Fruit fly (Drosophila melanogaster): ENCODE measurements around the gene Rbf.
A peak's percentile ranks its signal among the peaks of the same experiment; 100 is the strongest.

Gene Rbf

DNA sequence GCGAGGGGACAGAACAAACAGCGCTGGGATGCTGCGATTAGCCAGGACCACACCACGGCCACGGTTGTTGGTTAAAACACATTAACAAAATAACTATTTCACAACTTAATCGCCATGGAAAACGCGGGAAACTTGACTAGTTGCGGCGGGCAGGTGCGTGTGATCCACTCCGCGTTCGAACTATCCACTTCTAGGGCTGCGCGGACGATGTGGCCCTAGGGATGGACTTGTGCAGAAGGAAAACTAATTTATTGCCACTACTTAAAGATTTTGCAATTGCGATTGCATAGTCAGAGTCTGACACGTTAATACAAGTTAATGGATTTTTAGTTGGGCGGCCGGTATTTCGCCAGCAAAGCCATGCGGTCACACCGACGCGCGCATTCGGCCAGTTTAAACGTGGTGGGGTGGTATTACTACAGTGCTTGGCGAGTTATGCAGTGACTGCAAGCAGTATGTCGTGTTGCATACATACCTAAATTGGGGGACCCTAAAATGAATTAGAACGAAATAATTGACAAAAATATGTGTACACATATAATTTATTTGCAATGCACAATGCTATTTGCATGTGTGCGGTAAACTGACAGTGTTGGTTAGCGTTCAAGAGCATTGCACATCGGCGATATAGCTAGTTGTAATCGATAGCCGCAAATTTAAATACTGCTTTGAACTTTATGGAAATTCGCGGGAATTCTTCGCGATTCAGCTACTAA lies at the start of gene Rbf:
Gene Rbf (minus strand): TSS at position 323 of the 716 bp plus-strand sequence.
- no peak for TF ChIP-seq dmrt93B (GFP tag; optimal IDR thresholded peaks at IDR 0.05)
- TF ChIP-seq N (GFP tag; optimal IDR thresholded peaks at IDR 0.05), result no peak
- no peak for TF ChIP-seq tai (GFP tag; optimal IDR thresholded peaks at IDR 0.05)
- TF ChIP-seq Hr78 (GFP tag; optimal IDR thresholded peaks at IDR 0.05), result no peak
- peak; percentile 3 for TF ChIP-seq Myc (optimal IDR thresholded peaks at IDR 0.05)
- no peak for TF ChIP-seq Rel (GFP tag; optimal IDR thresholded peaks at IDR 0.05)
- TF ChIP-seq Rel (tag; optimal IDR thresholded peaks at IDR 0.05), result peak; percentile 16
- TF ChIP-seq Dfd (GFP tag; optimal IDR thresholded peaks at IDR 0.05), result no peak
- no peak for TF ChIP-seq sv (GFP tag; optimal IDR thresholded peaks at IDR 0.05)
- TF ChIP-seq h (GFP tag; optimal IDR thresholded peaks at IDR 0.05), result peak; percentile 17
- TF ChIP-seq lola (GFP tag; optimal IDR thresholded peaks at IDR 0.05), result no peak
- no peak for TF ChIP-seq ey (GFP tag; optimal IDR thresholded peaks at IDR 0.05)
- no peak for TF ChIP-seq Hnf4 (GFP tag; optimal IDR thresholded peaks at IDR 0.05)
- peak in 1 of 2 experiments; percentile 24 for TF ChIP-seq foxo (GFP tag; optimal IDR thresholded peaks at IDR 0.05)

- no peak for TF ChIP-seq OdsH (GFP tag; optimal IDR thresholded peaks at IDR 0.05)
- no peak for TF ChIP-seq ey (GFP tag; optimal IDR thresholded peaks at IDR 0.05)
- TF ChIP-seq Myc (optimal IDR thresholded peaks at IDR 0.05), result no peak
- no peak for TF ChIP-seq fru (GFP tag; optimal IDR thresholded peaks at IDR 0.05)
- no peak for TF ChIP-seq sage (GFP tag; optimal IDR thresholded peaks at IDR 0.05)
Observed at dm6 chrX:847057-847456, 45.8 kb upstream of the Rbf start, which contains the start of gene CG3713. Gene CG3713, minus strand, starts transcription at chrX:847157.

DNA sequence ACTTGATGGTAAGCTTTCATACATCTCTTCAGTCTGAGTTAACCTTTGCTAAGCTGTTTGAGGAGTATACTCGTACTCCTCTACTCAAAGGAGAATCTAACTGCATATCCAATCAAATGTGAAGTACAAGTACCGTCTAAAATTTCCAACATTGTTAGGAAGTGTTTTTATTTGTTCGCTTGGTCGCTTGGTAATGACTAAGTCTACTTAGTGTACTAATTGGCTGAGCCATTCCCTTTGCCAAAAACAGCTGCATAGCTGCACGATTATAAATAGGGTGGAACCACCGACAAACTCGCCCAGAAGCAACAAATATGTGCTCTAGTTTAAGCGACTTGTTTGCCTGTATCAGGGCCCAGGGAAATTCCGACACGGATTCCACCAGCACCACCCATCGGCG lies 43.2 kb upstream of the Rbf start, which contains the start of gene CG14635:
Gene CG14635 (plus strand): TSS at position 301 of the 400 bp plus-strand sequence.
- no peak for TF ChIP-seq CG32264 (GFP tag; optimal IDR thresholded peaks at IDR 0.05)
- no peak for TF ChIP-seq dmrt93B (GFP tag; optimal IDR thresholded peaks at IDR 0.05)
- TF ChIP-seq GATAd (GFP tag; optimal IDR thresholded peaks at IDR 0.05), result no peak
- no peak for TF ChIP-seq Mio (GFP tag; optimal IDR thresholded peaks at IDR 0.05)
- TF ChIP-seq Hr83 (GFP tag; optimal IDR thresholded peaks at IDR 0.05; ENCODE audit: poor library complexity, severe bottlenecking), result no peak
- no peak for TF ChIP-seq h (GFP tag; optimal IDR thresholded peaks at IDR 0.05)
- TF ChIP-seq brk (GFP tag; optimal IDR thresholded peaks at IDR 0.05), result no peak
- TF ChIP-seq lola (GFP tag; optimal IDR thresholded peaks at IDR 0.05), result no peak
- TF ChIP-seq dsf (GFP tag; optimal IDR thresholded peaks at IDR 0.05; ENCODE audit: borderline replicate concordance), result no peak
- no peak for TF ChIP-seq br (GFP tag; optimal IDR thresholded peaks at IDR 0.05)
- TF ChIP-seq Dfd (GFP tag; optimal IDR thresholded peaks at IDR 0.05), result no peak
- no peak for TF ChIP-seq Vsx2 (GFP tag; optimal IDR thresholded peaks at IDR 0.05; ENCODE audit: partially characterized antibody)
- no peak for TF ChIP-seq Dif (GFP tag; optimal IDR thresholded peaks at IDR 0.05; ENCODE audit: partially characterized antibody)
- TF ChIP-seq Hr78 (GFP tag; optimal IDR thresholded peaks at IDR 0.05), result no peak

- no peak for TF ChIP-seq Rel (GFP tag; optimal IDR thresholded peaks at IDR 0.05)
- TF ChIP-seq Rel (tag; optimal IDR thresholded peaks at IDR 0.05), result no peak
- TF ChIP-seq woc (GFP tag; optimal IDR thresholded peaks at IDR 0.05), result no peak
- TF ChIP-seq Myc (optimal IDR thresholded peaks at IDR 0.05), result peak; percentile 62
- TF ChIP-seq dl (GFP tag; optimal IDR thresholded peaks at IDR 0.05; ENCODE audit: insufficient read depth in 1 of 2, partially characterized antibody in 2 of 2), result no peak
Observed at dm6 chrX:843489-843888, 42.2 kb upstream of the Rbf start.

DNA sequence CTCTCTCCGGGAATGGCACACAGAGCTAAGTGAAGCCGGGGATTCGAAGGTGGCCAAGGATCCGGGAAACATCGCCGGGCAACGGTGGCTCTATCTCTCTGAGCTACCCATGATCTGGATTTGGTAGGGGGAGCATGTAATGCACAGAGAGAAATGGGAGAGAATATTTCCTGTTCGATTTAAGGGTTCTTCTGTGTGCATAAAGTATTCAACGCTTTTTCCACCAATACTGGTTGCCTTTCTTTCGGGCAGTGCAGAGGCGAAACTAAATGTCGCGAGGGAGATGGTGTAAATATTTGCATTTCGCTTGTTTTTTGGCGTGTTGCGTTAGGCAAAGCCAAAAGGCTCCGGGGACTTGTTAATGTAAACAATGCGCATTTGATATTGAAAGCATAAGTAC lies 40.7 kb upstream of the Rbf start:
- TF ChIP-seq br (GFP tag; optimal IDR thresholded peaks at IDR 0.05), result no peak
- TF ChIP-seq foxo (GFP tag; optimal IDR thresholded peaks at IDR 0.05), result peak in 1 of 2 experiments; percentile 21
- no peak for TF ChIP-seq jim (GFP tag; optimal IDR thresholded peaks at IDR 0.05)
- peak; percentile 17 for TF ChIP-seq h (GFP tag; optimal IDR thresholded peaks at IDR 0.05)
- peak; percentile 5 for TF ChIP-seq Sp1 (GFP tag; optimal IDR thresholded peaks at IDR 0.05)
- peak; percentile 1 for TF ChIP-seq rgr (GFP tag; optimal IDR thresholded peaks at IDR 0.05)
- TF ChIP-seq HLH106 (tag; optimal IDR thresholded peaks at IDR 0.05), result peak; percentile 22
- no peak for TF ChIP-seq OdsH (GFP tag; optimal IDR thresholded peaks at IDR 0.05)
